Worm (Caenorhabditis elegans): ENCODE results near the gene mtp-18.

DNA sequence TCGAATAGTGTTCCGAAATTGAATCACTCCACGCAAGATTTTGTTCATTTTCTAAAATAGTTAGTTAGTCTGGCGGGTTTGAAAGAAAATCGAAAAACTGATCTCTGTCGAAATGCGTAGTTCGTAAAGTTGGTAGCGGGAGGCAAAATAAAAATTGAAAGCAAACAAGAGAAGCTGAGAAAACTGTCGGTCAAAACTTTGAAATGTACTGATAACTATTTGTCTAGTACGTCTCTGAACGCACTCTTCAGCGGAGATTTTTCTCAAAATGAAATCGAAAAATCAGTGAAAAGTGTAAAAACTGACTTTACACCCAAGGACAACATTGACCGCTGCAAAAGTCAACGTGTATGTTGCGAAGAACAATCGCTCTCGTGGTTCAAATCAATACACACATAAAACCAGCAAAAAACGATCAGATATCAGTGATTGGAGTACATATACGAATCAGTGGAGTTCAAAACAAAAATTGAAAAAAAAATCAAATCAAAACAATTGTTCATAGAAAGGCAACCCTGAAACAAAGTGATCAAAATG lies 1.4 kb downstream of the mtp-18 start, which contains the start of gene bca-1:
- TF ChIP-seq him-1 (tag; optimal IDR thresholded peaks at IDR 0.05) (no peak), W03F9.2 (tag; optimal IDR thresholded peaks at IDR 0.05) (peak; percentile 25), dao-5 (tag; optimal IDR thresholded peaks at IDR 0.05) (no peak)

All from whole organism, L4/young adult.